Fruit fly (Drosophila melanogaster) whole organism, embryonic: Measurements from ENCODE around the gene Best2.

Experiments used
- Antp ChIP-seq: fragments of 200-800 bp; sonication (Bioruptor generic); optimal IDR thresholded peaks from 3 replicates; lab custom pipeline; 2016; ENCODE audit warnings: missing biosample characterization, missing genetic modification characterization
- CG10959 ChIP-seq: fragments of 200-800 bp; sonication (Bioruptor generic); IDR thresholded peaks from 2 replicates; pipeline ENCODE4 v1.3.6; 2022; ENCODE audit warnings: missing biosample characterization, missing genetic modification characterization
- CG11085 ChIP-seq: fragments of 200-800 bp; sonication (Bioruptor generic); IDR thresholded peaks from 2 replicates; pipeline ENCODE4 v1.3.6; 2022; ENCODE audit warnings: missing biosample characterization, missing genetic modification characterization
- CG11696 ChIP-seq: fragments of 200-800 bp; sonication (Bioruptor generic); IDR thresholded peaks from 2 replicates; pipeline ENCODE4 v1.3.6; 2022; ENCODE audit warnings: missing biosample characterization, missing genetic modification characterization
- CG12155 ChIP-seq: fragments of 200-800 bp; sonication (Bioruptor generic); optimal IDR thresholded peaks from 3 replicates; lab custom pipeline; 2016; ENCODE audit warnings: missing biosample characterization, missing genetic modification characterization
- CG12744 ChIP-seq: fragments of 200-800 bp; sonication (Bioruptor generic); optimal IDR thresholded peaks from 2 replicates; lab custom pipeline; 2016; ENCODE audit warnings: missing biosample characterization, missing genetic modification characterization
- CG12769 ChIP-seq: fragments of 200-800 bp; sonication (Bioruptor generic); optimal IDR thresholded peaks from 2 replicates; lab custom pipeline; 2019; ENCODE audit warnings: missing biosample characterization, mild to moderate bottlenecking, missing genetic modification characterization, moderate library complexity
- CG13287 ChIP-seq: fragments of 200-800 bp; sonication (Bioruptor generic); IDR thresholded peaks from 2 replicates; pipeline ENCODE4 v1.3.6; 2022; ENCODE audit warnings: missing biosample characterization, missing genetic modification characterization; ENCODE audit not compliant: partially characterized antibody
- CG13296 ChIP-seq: fragments of 200-800 bp; sonication (Bioruptor generic); optimal IDR thresholded peaks from 3 replicates; lab custom pipeline; 2018; ENCODE audit warnings: missing biosample characterization, mild to moderate bottlenecking, missing genetic modification characterization
- CG14860 ChIP-seq: fragments of 200-800 bp; sonication (Bioruptor generic); IDR thresholded peaks from 3 replicates; pipeline ENCODE4 v1.3.6; 2022; ENCODE audit warnings: missing biosample characterization, missing genetic modification characterization; ENCODE audit not compliant: partially characterized antibody
- CG15479 ChIP-seq: fragments of 200-800 bp; sonication (Bioruptor generic); optimal IDR thresholded peaks from 3 replicates; lab custom pipeline; 2019; ENCODE audit warnings: missing biosample characterization, mild to moderate bottlenecking, missing genetic modification characterization, moderate library complexity
- CG16815 ChIP-seq: fragments of 200-800 bp; sonication (Bioruptor generic); optimal IDR thresholded peaks from 3 replicates; lab custom pipeline; 2017; ENCODE audit warnings: missing biosample characterization, mild to moderate bottlenecking, missing genetic modification characterization
- CG17361 ChIP-seq: fragments of 200-800 bp; sonication (Bioruptor generic); IDR thresholded peaks from 3 replicates; pipeline ENCODE4 v1.3.6; 2022; ENCODE audit warnings: missing biosample characterization, missing genetic modification characterization
- CG17912 ChIP-seq: fragments of 200-800 bp; sonication (Bioruptor generic); optimal IDR thresholded peaks from 2 replicates; lab custom pipeline; 2018; ENCODE audit warnings: missing biosample characterization, mild to moderate bottlenecking, missing genetic modification characterization
- CG1832 ChIP-seq: fragments of 200-800 bp; sonication (Bioruptor generic); optimal IDR thresholded peaks from 2 replicates; lab custom pipeline; 2017; ENCODE audit warnings: missing biosample characterization, mild to moderate bottlenecking, missing genetic modification characterization, inconsistent platforms
- CG3065 ChIP-seq: fragments of 200-800 bp; sonication (Bioruptor generic); optimal IDR thresholded peaks from 2 replicates; lab custom pipeline; 2016; ENCODE audit warnings: missing biosample characterization, missing genetic modification characterization
- CG3847 ChIP-seq: fragments of 200-800 bp; sonication (Bioruptor generic); IDR thresholded peaks from 2 replicates; pipeline ENCODE4 v1.3.6; 2022; ENCODE audit warnings: missing biosample characterization, missing genetic modification characterization
- CG42726 ChIP-seq: fragments of 200-800 bp; sonication (Bioruptor generic); IDR thresholded peaks from 2 replicates; pipeline ENCODE4 v1.3.6; 2022; ENCODE audit warnings: missing biosample characterization, missing genetic modification characterization; ENCODE audit not compliant: partially characterized antibody
- CG4730 ChIP-seq: fragments of 200-800 bp; sonication (Bioruptor generic); IDR thresholded peaks from 2 replicates; pipeline ENCODE4 v1.3.6; 2022; ENCODE audit warnings: missing biosample characterization, missing genetic modification characterization
- CG7745 ChIP-seq: fragments of 200-800 bp; sonication (Bioruptor generic); optimal IDR thresholded peaks from 2 replicates; lab custom pipeline; 2018; ENCODE audit warnings: missing biosample characterization, mild to moderate bottlenecking, missing genetic modification characterization, moderate library complexity
- CG8478 ChIP-seq: fragments of >200 bp; optimal IDR thresholded peaks from 2 replicates; lab custom pipeline; 2018
- D ChIP-seq, 2 experiments: fragments of 200-800 bp in 1 of 2; fragments of >200 bp in 1 of 2; sonication (Bioruptor generic) in 1 of 2; optimal IDR thresholded peaks; 2 replicates in 1 of 2; 3 replicates in 1 of 2; lab custom pipeline; 2017; ENCODE audit warnings: mild to moderate bottlenecking in 1 of 2, missing biosample characterization in 1 of 2, missing genetic modification characterization in 1 of 2, missing genetic modification reagents in 1 of 2
- Dip2 ChIP-seq: fragments of 200-800 bp; sonication (Bioruptor generic); IDR thresholded peaks from 2 replicates; pipeline ENCODE4 v1.3.6; 2022; ENCODE audit warnings: missing biosample characterization, missing genetic modification characterization
- Doc3 ChIP-seq: fragments of 200-800 bp; sonication (Bioruptor generic); IDR thresholded peaks from 3 replicates; pipeline ENCODE4 v1.3.6; 2022; ENCODE audit warnings: missing biosample characterization, missing genetic modification characterization; ENCODE audit not compliant: partially characterized antibody
- H15 ChIP-seq: fragments of 200-800 bp; sonication (Bioruptor generic); IDR thresholded peaks from 3 replicates; pipeline ENCODE4 v1.3.6; 2022; ENCODE audit warnings: missing biosample characterization, missing genetic modification characterization
- NC2α ChIP-seq: fragments of 200-800 bp; sonication (Bioruptor generic); optimal IDR thresholded peaks from 2 replicates; lab custom pipeline; 2016; ENCODE audit warnings: missing biosample characterization, missing genetic modification characterization
- Pdp1 ChIP-seq, 2 experiments: fragments of 200-800 bp; sonication (Bioruptor generic); optimal IDR thresholded peaks; 3 replicates each; lab custom pipeline; 2016; ENCODE audit warnings: missing biosample characterization in 2 of 2, missing genetic modification characterization in 2 of 2, mild to moderate bottlenecking in 1 of 2, moderate library complexity in 1 of 2
- Side ChIP-seq: fragments of 200-800 bp; sonication (Bioruptor generic); optimal IDR thresholded peaks from 2 replicates; lab custom pipeline; 2016; ENCODE audit warnings: missing biosample characterization, missing genetic modification characterization
- Ssrp ChIP-seq: fragments of 200-800 bp; sonication (Bioruptor generic); optimal IDR thresholded peaks from 2 replicates; lab custom pipeline; 2018; ENCODE audit warnings: missing biosample characterization, mild to moderate bottlenecking, missing genetic modification characterization, moderate library complexity
- ap ChIP-seq: fragments of 200-800 bp; sonication (Bioruptor generic); IDR thresholded peaks from 2 replicates; pipeline ENCODE4 v1.3.6; 2022; ENCODE audit warnings: missing biosample characterization, missing genetic modification characterization
- bowl ChIP-seq: fragments of 200-800 bp; sonication (Bioruptor generic); IDR thresholded peaks from 2 replicates; pipeline ENCODE4 v1.3.6; 2022; ENCODE audit warnings: missing biosample characterization, missing genetic modification characterization
- caup ChIP-seq: fragments of 200-800 bp; sonication (Bioruptor generic); optimal IDR thresholded peaks from 3 replicates; lab custom pipeline; 2017; ENCODE audit warnings: missing biosample characterization, mild to moderate bottlenecking, missing genetic modification characterization, moderate library complexity; ENCODE audit not compliant: severe bottlenecking
- chm ChIP-seq: fragments of 200-800 bp; sonication (Bioruptor generic); IDR thresholded peaks from 2 replicates; pipeline ENCODE4 v1.3.6; 2022; ENCODE audit warnings: missing biosample characterization, missing genetic modification characterization
- dmrt99B ChIP-seq: fragments of 200-800 bp; sonication (Bioruptor generic); optimal IDR thresholded peaks from 2 replicates; lab custom pipeline; 2018; ENCODE audit warnings: missing biosample characterization, mild to moderate bottlenecking, missing genetic modification characterization, moderate library complexity
- fd96Cb ChIP-seq: fragments of 200-800 bp; sonication (Bioruptor generic); optimal IDR thresholded peaks from 2 replicates; lab custom pipeline; 2018; ENCODE audit warnings: missing biosample characterization, mild to moderate bottlenecking, missing genetic modification characterization, moderate library complexity
- gce ChIP-seq: fragments of 200-800 bp; sonication (Bioruptor generic); IDR thresholded peaks from 3 replicates; pipeline ENCODE4 v1.3.6; 2022; ENCODE audit warnings: missing biosample characterization, missing genetic modification characterization
- gcm2 ChIP-seq: fragments of 200-800 bp; sonication (Bioruptor generic); optimal IDR thresholded peaks from 2 replicates; lab custom pipeline; 2016; ENCODE audit warnings: missing biosample characterization, missing genetic modification characterization
- gem ChIP-seq: fragments of 200-800 bp; sonication (Bioruptor generic); optimal IDR thresholded peaks from 2 replicates; lab custom pipeline; 2019; ENCODE audit warnings: missing biosample characterization, mild to moderate bottlenecking, missing genetic modification characterization, moderate library complexity
- hth ChIP-seq: fragments of >200 bp; optimal IDR thresholded peaks from 2 replicates; lab custom pipeline; 2017; ENCODE audit warnings: inconsistent platforms
- kah ChIP-seq: fragments of 200-800 bp; sonication (Bioruptor generic); optimal IDR thresholded peaks from 2 replicates; lab custom pipeline; 2018; ENCODE audit warnings: missing biosample characterization, mild to moderate bottlenecking, missing genetic modification characterization
- klu ChIP-seq: fragments of 200-800 bp; sonication (Bioruptor generic); IDR thresholded peaks from 2 replicates; pipeline ENCODE4 v1.3.6; 2022; ENCODE audit warnings: missing biosample characterization, missing genetic modification characterization
- nerfin-2 ChIP-seq: fragments of 200-800 bp; sonication (Bioruptor generic); IDR thresholded peaks from 2 replicates; pipeline ENCODE4 v1.3.6; 2022; ENCODE audit warnings: missing biosample characterization, missing genetic modification characterization; ENCODE audit not compliant: partially characterized antibody
- pita ChIP-seq: fragments of 200-800 bp; sonication (Bioruptor generic); optimal IDR thresholded peaks from 2 replicates; lab custom pipeline; 2017; ENCODE audit warnings: missing biosample characterization, mild to moderate bottlenecking, missing genetic modification characterization
- toy ChIP-seq: fragments of 200-800 bp; sonication (Bioruptor generic); IDR thresholded peaks from 2 replicates; pipeline ENCODE4 v1.3.6; 2022; ENCODE audit warnings: missing biosample characterization, missing genetic modification characterization
- usp ChIP-seq: fragments of >200 bp; optimal IDR thresholded peaks from 2 replicates; lab custom pipeline; 2017; ENCODE audit warnings: missing biosample characterization, missing genetic modification characterization
- vfl ChIP-seq: fragments of 200-800 bp; sonication (Bioruptor generic); optimal IDR thresholded peaks from 2 replicates; lab custom pipeline; 2016; ENCODE audit warnings: missing biosample characterization, missing genetic modification characterization
- z ChIP-seq: fragments of 200-800 bp; sonication (Bioruptor generic); IDR thresholded peaks from 3 replicates; pipeline ENCODE4 v1.3.6; 2022; ENCODE audit warnings: missing biosample characterization, missing genetic modification characterization
- zen ChIP-seq: fragments of 200-800 bp; sonication (Bioruptor generic); optimal IDR thresholded peaks from 3 replicates; lab custom pipeline; 2018; ENCODE audit warnings: missing biosample characterization, mild to moderate bottlenecking, missing genetic modification characterization, moderate library complexity

Gene Best2

dm6 chr3L:6256408-6257188, at the start of gene Best2:
Gene Best2 (minus strand): TSS chr3L:6256665.
- TF ChIP-seq chm (GFP tag; lab: Robert Waterston, UW) (peak; percentile 67), CG13287 (GFP tag; lab: Robert Waterston, UW) (no peak; the same call in 1 of the 2 replicates), toy (peak; percentile 83; the same call in 1 of the 2 replicates), CG16815 (peak; percentile 69), usp (no peak), CG12155 (GFP tag; lab: Kevin White, UChicago) (peak; percentile 72), z (GFP tag; lab: Robert Waterston, UW) (no peak; the same call in 2 of the 3 replicates), CG4730 (GFP tag; lab: Robert Waterston, UW) (peak; percentile 84), Dip2 (GFP tag; lab: Robert Waterston, UW) (peak; percentile 52; the same call in 1 of the 2 replicates), CG17361 (GFP tag; lab: Robert Waterston, UW) (peak; percentile 93), nerfin-2 (GFP tag; lab: Robert Waterston, UW) (no peak), bowl (GFP tag; lab: Robert Waterston, UW) (peak; percentile 26; the same call in 1 of the 2 replicates), CG8478 (no peak), CG13296 (GFP tag; lab: Kevin White, UChicago) (peak; percentile 89), CG14860 (GFP tag; lab: Robert Waterston, UW) (no peak), gce (GFP tag; lab: Robert Waterston, UW) (peak; percentile 49; the same call in 1 of the 3 replicates), Ssrp (tag; lab: Kevin White, UChicago) (peak; percentile 77), CG3847 (GFP tag; lab: Robert Waterston, UW) (peak; percentile 95), CG1832 (GFP tag; lab: Kevin White, UChicago) (no peak), CG42726 (GFP tag; lab: Robert Waterston, UW) (0 out of 2 replicates have a peak, but pooled peaks have one; percentile 16), hth (lab: Kevin White, UChicago) (no peak), caup (GFP tag; lab: Kevin White, UChicago) (peak; percentile 79), CG7745 (tag; lab: Kevin White, UChicago) (no peak), kah (GFP tag; lab: Kevin White, UChicago) (peak; percentile 59), NC2α (GFP tag; lab: Kevin White, UChicago) (peak; percentile 4), dmrt99B (tag; lab: Kevin White, UChicago) (peak; percentile 96), gem (tag; lab: Kevin White, UChicago) (peak; percentile 94), CG12769 (tag; lab: Kevin White, UChicago) (peak; percentile 56), Side (GFP tag; lab: Kevin White, UChicago) (no peak), CG17912 (GFP tag; lab: Kevin White, UChicago) (no peak), pita (no peak), D (optimal IDR thresholded peaks at IDR 0.05; lab: Kevin White, UChicago) (no peak), D (GFP tag; optimal IDR thresholded peaks at IDR 0.05; lab: Kevin White, UChicago) (peak; percentile 77), CG3065 (GFP tag; lab: Kevin White, UChicago) (no peak), CG15479 (GFP tag; lab: Kevin White, UChicago) (no peak), CG10959 (peak; percentile 41; the same call in 1 of the 2 replicates), H15 (GFP tag; lab: Robert Waterston, UW) (peak; percentile 87), CG12744 (GFP tag; lab: Kevin White, UChicago) (peak; percentile 48), ap (GFP tag; lab: Robert Waterston, UW) (peak; percentile 87), gcm2 (GFP tag; lab: Kevin White, UChicago) (no peak), Doc3 (GFP tag; lab: Robert Waterston, UW) (no peak), zen (tag; lab: Kevin White, UChicago) (peak; percentile 7), fd96Cb (peak; percentile 84), Antp (GFP tag; lab: Kevin White, UChicago) (peak; percentile 58), klu (GFP tag; lab: Robert Waterston, UW) (peak; percentile 89), CG11085 (peak; percentile 75), CG11696 (GFP tag; lab: Robert Waterston, UW) (peak; percentile 63; the same call in 1 of the 2 replicates), Pdp1 (GFP tag; optimal IDR thresholded peaks at IDR 0.05; lab: Kevin White, UChicago) (peak; percentile 70 to 73), vfl (GFP tag; lab: Kevin White, UChicago) (no peak)
